Worm (Caenorhabditis elegans) whole organism, L2 larva: ENCODE measurements around the gene cyp-13B1.
A peak's percentile ranks its signal among the peaks of the same experiment; 100 is the strongest.

Experiments
- C34F6.9 ChIP-seq: fragments of 150-350 bp; optimal IDR thresholded peaks from 2 replicates; lab custom pipeline; 2014; ENCODE audit warnings: missing biosample characterization, missing genetic modification characterization
- F13H6.1 ChIP-seq: sonication (generic microtip); optimal IDR thresholded peaks from 2 replicates; lab custom pipeline; 2016; ENCODE audit warnings: missing genetic modification characterization, missing compliant biosample characterization
- R02D3.7 ChIP-seq: fragments of 150-350 bp; optimal IDR thresholded peaks from 2 replicates; lab custom pipeline; 2014; ENCODE audit warnings: missing biosample characterization, missing genetic modification characterization
- Y55F3AM.14 ChIP-seq: fragments of 200-800 bp; sonication (Bioruptor generic); optimal IDR thresholded peaks from 2 replicates; lab custom pipeline; 2018; ENCODE audit warnings: mild to moderate bottlenecking, missing genetic modification characterization, missing compliant biosample characterization
- ZK546.5 ChIP-seq: sonication (generic microtip); optimal IDR thresholded peaks from 2 replicates; lab custom pipeline; 2017; ENCODE audit warnings: missing biosample characterization, missing genetic modification characterization
- alr-1 ChIP-seq: fragments of 150-350 bp; optimal IDR thresholded peaks from 2 replicates; lab custom pipeline; 2014; ENCODE audit warnings: missing biosample characterization, missing genetic modification characterization
- aly-2 ChIP-seq: fragments of 150-350 bp; optimal IDR thresholded peaks from 2 replicates; lab custom pipeline; 2014; ENCODE audit warnings: missing biosample characterization, missing genetic modification characterization
- ama-1 ChIP-seq: fragments of 150-350 bp; optimal IDR thresholded peaks from 2 replicates; lab custom pipeline; 2018; ENCODE audit warnings: inconsistent platforms
- blmp-1 ChIP-seq: sonication (generic microtip); optimal IDR thresholded peaks from 2 replicates; lab custom pipeline; 2017; ENCODE audit warnings: missing genetic modification characterization, mild to moderate bottlenecking, missing compliant biosample characterization, antibody characterized with exemption, moderate library complexity; ENCODE audit not compliant: insufficient read depth
- ceh-16 ChIP-seq: fragments of 150-350 bp; optimal IDR thresholded peaks from 2 replicates; lab custom pipeline; 2014; ENCODE audit warnings: missing biosample characterization, missing genetic modification characterization
- ceh-82 ChIP-seq: fragments of 150-350 bp; optimal IDR thresholded peaks from 2 replicates; lab custom pipeline; 2014; ENCODE audit warnings: missing biosample characterization, missing genetic modification characterization
- crh-2 ChIP-seq: sonication (generic microtip); optimal IDR thresholded peaks from 2 replicates; lab custom pipeline; 2017; ENCODE audit warnings: missing biosample characterization, missing genetic modification characterization
- dmd-4 ChIP-seq: sonication (generic microtip); optimal IDR thresholded peaks from 2 replicates; lab custom pipeline; 2017; ENCODE audit warnings: missing biosample characterization, missing genetic modification characterization
- egl-27 ChIP-seq: sonication (generic microtip); optimal IDR thresholded peaks from 3 replicates; lab custom pipeline; 2017; ENCODE audit warnings: missing biosample characterization, missing genetic modification reagents, missing genetic modification characterization
- elt-1 ChIP-seq: fragments of 150-350 bp; optimal IDR thresholded peaks from 2 replicates; lab custom pipeline; 2014; ENCODE audit warnings: missing biosample characterization, missing genetic modification characterization
- elt-3 ChIP-seq: sonication (generic microtip); optimal IDR thresholded peaks from 2 replicates; lab custom pipeline; 2017; ENCODE audit warnings: missing biosample characterization, missing genetic modification characterization
- fos-1 ChIP-seq: fragments of 150-350 bp; optimal IDR thresholded peaks from 2 replicates; lab custom pipeline; 2014; ENCODE audit warnings: missing biosample characterization, missing genetic modification characterization
- gmeb-1 ChIP-seq: fragments of 150-350 bp; optimal IDR thresholded peaks from 2 replicates; lab custom pipeline; 2014; ENCODE audit warnings: missing biosample characterization, missing genetic modification characterization
- lin-11 ChIP-seq: fragments of 150-350 bp; sonication (generic microtip); optimal IDR thresholded peaks from 2 replicates; lab custom pipeline; 2014; ENCODE audit warnings: missing biosample characterization, missing genetic modification characterization, inconsistent platforms, mixed read lengths
- lin-13 ChIP-seq: fragments of 150-350 bp; optimal IDR thresholded peaks from 2 replicates; lab custom pipeline; 2014; ENCODE audit warnings: missing biosample characterization, missing genetic modification reagents, missing genetic modification characterization
- lin-39 ChIP-seq: fragments of 150-350 bp; optimal IDR thresholded peaks from 2 replicates; lab custom pipeline; 2014; ENCODE audit warnings: missing biosample characterization, missing genetic modification reagents, missing genetic modification characterization
- lsy-2 ChIP-seq, 2 experiments: fragments of 150-350 bp in 1 of 2; sonication (generic microtip) in 1 of 2; optimal IDR thresholded peaks; 2 replicates each; lab custom pipeline; 2014 to 2017; ENCODE audit warnings: missing biosample characterization in 2 of 2, missing genetic modification characterization in 2 of 2
- mab-5 ChIP-seq: fragments of 150-350 bp; optimal IDR thresholded peaks from 2 replicates; lab custom pipeline; 2014; ENCODE audit warnings: missing biosample characterization, missing genetic modification characterization
- mbf-1 ChIP-seq: sonication (generic microtip); optimal IDR thresholded peaks from 2 replicates; lab custom pipeline; 2017; ENCODE audit warnings: missing biosample characterization, missing genetic modification characterization
- mdl-1 ChIP-seq, 2 experiments: fragments of 150-350 bp in 1 of 2; sonication (generic microtip) in 1 of 2; optimal IDR thresholded peaks; 2 replicates each; lab custom pipeline; 2017; ENCODE audit warnings: missing biosample characterization in 2 of 2, missing genetic modification characterization in 2 of 2
- nhr-10 ChIP-seq: sonication (generic microtip); optimal IDR thresholded peaks from 2 replicates; lab custom pipeline; 2017; ENCODE audit warnings: missing biosample characterization, missing genetic modification characterization
- nhr-11 ChIP-seq: fragments of 150-350 bp; optimal IDR thresholded peaks from 2 replicates; lab custom pipeline; 2014; ENCODE audit warnings: missing biosample characterization, missing genetic modification characterization
- nhr-12 ChIP-seq: fragments of 150-350 bp; optimal IDR thresholded peaks from 2 replicates; lab custom pipeline; 2014; ENCODE audit warnings: missing biosample characterization, missing genetic modification characterization
- nhr-129 ChIP-seq: fragments of 150-350 bp; optimal IDR thresholded peaks from 2 replicates; lab custom pipeline; 2014; ENCODE audit warnings: missing biosample characterization, missing genetic modification characterization
- nhr-21 ChIP-seq: fragments of 150-350 bp; optimal IDR thresholded peaks from 2 replicates; lab custom pipeline; 2014; ENCODE audit warnings: missing biosample characterization, missing genetic modification characterization
- nhr-23 ChIP-seq: fragments of 150-350 bp; optimal IDR thresholded peaks from 2 replicates; lab custom pipeline; 2014; ENCODE audit warnings: missing biosample characterization, missing genetic modification reagents, missing genetic modification characterization
- nhr-237 ChIP-seq: fragments of 150-350 bp; optimal IDR thresholded peaks from 2 replicates; lab custom pipeline; 2014; ENCODE audit warnings: missing biosample characterization, missing genetic modification characterization
- nhr-25 ChIP-seq: fragments of 150-350 bp; sonication (generic microtip); optimal IDR thresholded peaks from 3 replicates; lab custom pipeline; 2014; ENCODE audit warnings: missing biosample characterization, missing genetic modification characterization
- nhr-6 ChIP-seq: fragments of 150-350 bp; optimal IDR thresholded peaks from 2 replicates; lab custom pipeline; 2014; ENCODE audit warnings: missing biosample characterization, missing genetic modification characterization
- nhr-77 ChIP-seq: fragments of 150-350 bp; optimal IDR thresholded peaks from 2 replicates; lab custom pipeline; 2014; ENCODE audit warnings: missing biosample characterization, missing genetic modification characterization
- peb-1 ChIP-seq: fragments of 150-350 bp; optimal IDR thresholded peaks from 2 replicates; lab custom pipeline; 2014; ENCODE audit warnings: missing biosample characterization, missing genetic modification characterization
- sem-4 ChIP-seq: fragments of 150-350 bp; optimal IDR thresholded peaks from 2 replicates; lab custom pipeline; 2014; ENCODE audit warnings: missing biosample characterization, missing genetic modification reagents, missing genetic modification characterization
- skn-1 ChIP-seq: sonication (generic microtip); optimal IDR thresholded peaks from 2 replicates; lab custom pipeline; 2017; ENCODE audit warnings: missing biosample characterization, missing genetic modification characterization
- sma-3 ChIP-seq: sonication (generic microtip); optimal IDR thresholded peaks from 2 replicates; lab custom pipeline; 2016; ENCODE audit warnings: missing genetic modification reagents, missing genetic modification characterization, missing compliant biosample characterization
- sma-9 ChIP-seq, 2 experiments: fragments of 150-350 bp in 1 of 2; sonication (generic microtip) in 1 of 2; optimal IDR thresholded peaks; 2 replicates each; lab custom pipeline; 2014 to 2016; ENCODE audit warnings: missing genetic modification characterization in 2 of 2, mild to moderate bottlenecking in 1 of 2, missing biosample characterization in 1 of 2, missing compliant biosample characterization in 1 of 2, missing genetic modification reagents in 1 of 2, moderate library complexity in 1 of 2
- snpc-4 ChIP-seq: fragments of 150-350 bp; optimal IDR thresholded peaks from 2 replicates; lab custom pipeline; 2014; ENCODE audit warnings: missing biosample characterization, missing genetic modification characterization
- unc-39 ChIP-seq: fragments of 150-350 bp; optimal IDR thresholded peaks from 2 replicates; lab custom pipeline; 2014; ENCODE audit warnings: missing biosample characterization, missing genetic modification characterization
- unc-55 ChIP-seq: fragments of 150-350 bp; sonication (generic microtip); optimal IDR thresholded peaks from 3 replicates; lab custom pipeline; 2014; ENCODE audit warnings: missing biosample characterization, missing genetic modification reagents, missing genetic modification characterization
- unc-62 ChIP-seq: fragments of 150-350 bp; optimal IDR thresholded peaks from 2 replicates; lab custom pipeline; 2014; ENCODE audit warnings: missing biosample characterization, missing genetic modification reagents, missing genetic modification characterization
- zag-1 ChIP-seq: fragments of 150-350 bp; optimal IDR thresholded peaks from 2 replicates; lab custom pipeline; 2014; ENCODE audit warnings: missing biosample characterization, missing genetic modification characterization
- ztf-1 ChIP-seq: fragments of 200-800 bp; sonication (Bioruptor generic); conservative IDR thresholded peaks from 2 replicates; pipeline ENCODE4 v1.3.6; 2022; ENCODE audit warnings: missing genetic modification characterization, missing compliant biosample characterization
- ztf-11 ChIP-seq: sonication (generic microtip); optimal IDR thresholded peaks from 2 replicates; lab custom pipeline; 2017; ENCODE audit warnings: missing biosample characterization, missing genetic modification characterization
- ztf-4 ChIP-seq: fragments of 150-350 bp; optimal IDR thresholded peaks from 2 replicates; lab custom pipeline; 2014; ENCODE audit warnings: missing biosample characterization, missing genetic modification characterization

Gene cyp-13B1

ce11 chrX:13358573-13358972 is 50.9 kb downstream of the cyp-13B1 start:
- no peak for TF ChIP-seq elt-3 (tag; lab: Kevin White, UChicago)
- no peak for TF ChIP-seq unc-39 (tag; lab: Kevin White, UChicago)
- peak; percentile 89 for TF ChIP-seq sma-3 (GFP tag; lab: Kevin White, UChicago)
- TF ChIP-seq nhr-23 (tag; lab: Kevin White, UChicago), result no peak
- TF ChIP-seq lin-13 (GFP tag; lab: Kevin White, UChicago), result peak; percentile 25
- TF ChIP-seq unc-62, result no peak
- no peak for TF ChIP-seq nhr-237
- TF ChIP-seq sem-4 (tag; lab: Kevin White, UChicago), result peak; percentile 51
- no peak for TF ChIP-seq lin-39 (tag; lab: Kevin White, UChicago)
- no peak for TF ChIP-seq alr-1 (tag; lab: Kevin White, UChicago)
- TF ChIP-seq nhr-77 (tag; lab: Kevin White, UChicago), result no peak
- TF ChIP-seq ZK546.5 (tag; lab: Kevin White, UChicago), result no peak
- peak; percentile 99 for TF ChIP-seq sma-9 (GFP tag; optimal IDR thresholded peaks at IDR 0.05; lab: Kevin White, UChicago)
- peak; percentile 66 for TF ChIP-seq sma-9 (tag; optimal IDR thresholded peaks at IDR 0.05; lab: Kevin White, UChicago)
- TF ChIP-seq crh-2 (tag; lab: Kevin White, UChicago), result peak; percentile 93
- peak; percentile 98 for TF ChIP-seq nhr-129 (tag; lab: Kevin White, UChicago)
- TF ChIP-seq lin-11, result no peak
- TF ChIP-seq nhr-6 (tag; lab: Kevin White, UChicago), result peak; percentile 68
- peak; percentile 95 for TF ChIP-seq F13H6.1 (tag; lab: Kevin White, UChicago)
- TF ChIP-seq elt-1 (tag; lab: Kevin White, UChicago), result no peak
- peak; percentile 32 for TF ChIP-seq skn-1 (tag; lab: Kevin White, UChicago)
- TF ChIP-seq mab-5 (tag; lab: Kevin White, UChicago), result no peak
- no peak for TF ChIP-seq R02D3.7
- TF ChIP-seq peb-1, result no peak
- TF ChIP-seq snpc-4 (tag; lab: Kevin White, UChicago), result no peak
- TF ChIP-seq C34F6.9 (tag; lab: Kevin White, UChicago), result peak; percentile 79
- peak in 1 of 2 experiments; percentile 76 for TF ChIP-seq lsy-2 (tag; optimal IDR thresholded peaks at IDR 0.05; lab: Kevin White, UChicago)
- no peak for TF ChIP-seq unc-55 (GFP tag; lab: Kevin White, UChicago)
- TF ChIP-seq ceh-82 (tag; lab: Kevin White, UChicago), result no peak
- no peak for TF ChIP-seq ztf-11 (tag; lab: Kevin White, UChicago)
- peak; percentile 96 for TF ChIP-seq egl-27
- no peak for TF ChIP-seq dmd-4 (tag; lab: Kevin White, UChicago)
- TF ChIP-seq nhr-10 (tag; lab: Kevin White, UChicago), result no peak
- TF ChIP-seq gmeb-1, result peak; percentile 72
- TF ChIP-seq nhr-12 (tag; lab: Kevin White, UChicago), result no peak
- no peak for TF ChIP-seq nhr-11 (tag; lab: Kevin White, UChicago)
- TF ChIP-seq fos-1 (tag; lab: Kevin White, UChicago), result peak; percentile 76
- no peak for TF ChIP-seq mbf-1 (tag; lab: Kevin White, UChicago)
- peak; percentile 96 for TF ChIP-seq nhr-25 (tag; lab: Kevin White, UChicago)
- no peak for TF ChIP-seq aly-2 (tag; lab: Kevin White, UChicago)
- no peak for TF ChIP-seq zag-1 (tag; lab: Kevin White, UChicago)
- no peak for TF ChIP-seq ceh-16
- TF ChIP-seq mdl-1 (tag; optimal IDR thresholded peaks at IDR 0.05; lab: Kevin White, UChicago), result peak; percentile 77 to 96
- TF ChIP-seq ama-1, result no peak
- TF ChIP-seq ztf-4 (tag; lab: Kevin White, UChicago), result no peak
- peak; percentile 79 for TF ChIP-seq Y55F3AM.14 (GFP tag; lab: Kevin White, UChicago)
- peak; percentile 97 for TF ChIP-seq nhr-21 (tag; lab: Kevin White, UChicago)
- peak; percentile 98 for TF ChIP-seq blmp-1 (tag; lab: Kevin White, UChicago)
- no peak for TF ChIP-seq ztf-1 (GFP tag; lab: Robert Waterston, UW)
